Fruit fly (Drosophila melanogaster) whole organism, embryonic: ENCODE measurements around the gene E23.

Experiments used
- ATbp ChIP-seq: fragments of 200-800 bp; sonication (Bioruptor generic); optimal IDR thresholded peaks from 2 replicates; lab custom pipeline; 2017; ENCODE audit warnings: missing biosample characterization, mild to moderate bottlenecking, missing genetic modification characterization, missing genetic modification reagents
- Atf-2 ChIP-seq: fragments of 200-800 bp; sonication (Bioruptor generic); optimal IDR thresholded peaks from 2 replicates; lab custom pipeline; 2016; ENCODE audit warnings: missing biosample characterization, missing genetic modification characterization
- CG1024 ChIP-seq: fragments of 200-800 bp; sonication (Bioruptor generic); IDR thresholded peaks from 2 replicates; pipeline ENCODE4 v1.3.6; 2022; ENCODE audit warnings: missing biosample characterization, missing genetic modification characterization
- CG12391 ChIP-seq: fragments of 200-800 bp; sonication (Bioruptor generic); optimal IDR thresholded peaks from 3 replicates; lab custom pipeline; 2018; ENCODE audit warnings: missing biosample characterization, mild to moderate bottlenecking, missing genetic modification characterization, moderate library complexity
- CG13296 ChIP-seq: fragments of 200-800 bp; sonication (Bioruptor generic); optimal IDR thresholded peaks from 3 replicates; lab custom pipeline; 2018; ENCODE audit warnings: missing biosample characterization, mild to moderate bottlenecking, missing genetic modification characterization
- CG13894 ChIP-seq: fragments of 200-800 bp; sonication (Bioruptor generic); optimal IDR thresholded peaks from 3 replicates; lab custom pipeline; 2018; ENCODE audit warnings: missing biosample characterization, mild to moderate bottlenecking, missing genetic modification characterization, moderate library complexity
- CG1529 ChIP-seq: fragments of 200-800 bp; sonication (Bioruptor generic); optimal IDR thresholded peaks from 3 replicates; lab custom pipeline; 2018; ENCODE audit warnings: missing biosample characterization, missing genetic modification characterization
- CG17361 ChIP-seq: fragments of 200-800 bp; sonication (Bioruptor generic); IDR thresholded peaks from 3 replicates; pipeline ENCODE4 v1.3.6; 2022; ENCODE audit warnings: missing biosample characterization, missing genetic modification characterization
- CG17385 ChIP-seq: fragments of 200-800 bp; sonication (Bioruptor generic); optimal IDR thresholded peaks from 3 replicates; lab custom pipeline; 2018; ENCODE audit warnings: missing biosample characterization, mild to moderate bottlenecking, missing genetic modification characterization
- CG17568 ChIP-seq: fragments of 200-800 bp; sonication (Bioruptor generic); optimal IDR thresholded peaks from 2 replicates; lab custom pipeline; 2018; ENCODE audit warnings: missing biosample characterization, mild to moderate bottlenecking, missing genetic modification characterization, moderate library complexity
- CG18599 ChIP-seq: fragments of 200-800 bp; sonication (Bioruptor generic); optimal IDR thresholded peaks from 3 replicates; lab custom pipeline; 2017; ENCODE audit warnings: missing biosample characterization, missing genetic modification characterization, mild to moderate bottlenecking, moderate library complexity, missing genetic modification reagents
- CG30431 ChIP-seq: fragments of 200-800 bp; sonication (Bioruptor generic); optimal IDR thresholded peaks from 2 replicates; lab custom pipeline; 2017; ENCODE audit warnings: missing biosample characterization, missing genetic modification characterization
- CG32767 ChIP-seq: fragments of 200-800 bp; sonication (Bioruptor generic); IDR thresholded peaks from 2 replicates; pipeline ENCODE4 v1.3.6; 2022; ENCODE audit warnings: missing biosample characterization, missing genetic modification characterization
- CG33213 ChIP-seq: fragments of 200-800 bp; sonication (Bioruptor generic); optimal IDR thresholded peaks from 3 replicates; lab custom pipeline; 2016; ENCODE audit warnings: missing biosample characterization, missing genetic modification characterization
- CG4282 ChIP-seq: fragments of 200-800 bp; sonication (Bioruptor generic); optimal IDR thresholded peaks from 2 replicates; lab custom pipeline; 2016; ENCODE audit warnings: missing biosample characterization, missing genetic modification characterization
- CG7556 ChIP-seq: fragments of 200-800 bp; sonication (Bioruptor generic); optimal IDR thresholded peaks from 2 replicates; lab custom pipeline; 2017; ENCODE audit warnings: missing biosample characterization, mild to moderate bottlenecking, missing genetic modification characterization
- CG7963 ChIP-seq: fragments of 200-800 bp; sonication (Bioruptor generic); IDR thresholded peaks from 3 replicates; pipeline ENCODE4 v1.3.6; 2022; ENCODE audit warnings: missing biosample characterization, missing genetic modification characterization; ENCODE audit not compliant: partially characterized antibody
- CG8359 ChIP-seq: fragments of 200-800 bp; sonication (Bioruptor generic); optimal IDR thresholded peaks from 2 replicates; lab custom pipeline; 2017; ENCODE audit warnings: missing biosample characterization, mild to moderate bottlenecking, missing genetic modification characterization, borderline replicate concordance
- CG9797 ChIP-seq: fragments of 200-800 bp; sonication (Bioruptor generic); optimal IDR thresholded peaks from 3 replicates; lab custom pipeline; 2018; ENCODE audit warnings: missing biosample characterization, mild to moderate bottlenecking, missing genetic modification characterization
- CHES-1-like ChIP-seq: fragments of 200-800 bp; sonication (Bioruptor generic); optimal IDR thresholded peaks from 2 replicates; lab custom pipeline; 2016; ENCODE audit warnings: missing biosample characterization, missing genetic modification characterization
- D19A ChIP-seq: fragments of 200-800 bp; optimal IDR thresholded peaks from 3 replicates; lab custom pipeline; 2019; ENCODE audit warnings: missing biosample characterization, mild to moderate bottlenecking, missing genetic modification characterization, moderate library complexity
- Deaf1 ChIP-seq: fragments of 200-800 bp; optimal IDR thresholded peaks from 3 replicates; lab custom pipeline; 2019; ENCODE audit warnings: missing biosample characterization, mild to moderate bottlenecking, missing genetic modification characterization, moderate library complexity
- Doc3 ChIP-seq: fragments of 200-800 bp; sonication (Bioruptor generic); IDR thresholded peaks from 3 replicates; pipeline ENCODE4 v1.3.6; 2022; ENCODE audit warnings: missing biosample characterization, missing genetic modification characterization; ENCODE audit not compliant: partially characterized antibody
- Ets65A ChIP-seq: fragments of 200-800 bp; sonication (Bioruptor generic); peaks from one replicate; lab custom pipeline; 2016; ENCODE audit warnings: missing biosample characterization, missing genetic modification characterization
- HLH54F ChIP-seq: fragments of 200-800 bp; sonication (Bioruptor generic); optimal IDR thresholded peaks from 3 replicates; lab custom pipeline; 2016; ENCODE audit warnings: missing biosample characterization, missing genetic modification characterization
- HLHmδ ChIP-seq: fragments of 200-800 bp; sonication (Bioruptor generic); optimal IDR thresholded peaks from 2 replicates; lab custom pipeline; 2018; ENCODE audit warnings: missing biosample characterization, mild to moderate bottlenecking, missing genetic modification characterization, moderate library complexity
- HmgZ ChIP-seq: fragments of 200-800 bp; sonication (Bioruptor generic); optimal IDR thresholded peaks from 2 replicates; lab custom pipeline; 2018; ENCODE audit warnings: missing biosample characterization, mild to moderate bottlenecking, missing genetic modification characterization
- Jarid2 ChIP-seq: fragments of 200-800 bp; sonication (Bioruptor generic); optimal IDR thresholded peaks from 3 replicates; lab custom pipeline; 2017; ENCODE audit warnings: mild to moderate bottlenecking, missing biosample characterization, missing genetic modification reagents, missing genetic modification characterization
- NC2β ChIP-seq: fragments of 200-800 bp; sonication (Bioruptor generic); optimal IDR thresholded peaks from 2 replicates; lab custom pipeline; 2016; ENCODE audit warnings: missing biosample characterization, missing genetic modification characterization
- Neu2 ChIP-seq: fragments of 200-800 bp; sonication (Bioruptor generic); optimal IDR thresholded peaks from 3 replicates; lab custom pipeline; 2016; ENCODE audit warnings: missing biosample characterization, missing genetic modification characterization, borderline replicate concordance
- Sox100B ChIP-seq: fragments of 200-800 bp; sonication (Bioruptor generic); optimal IDR thresholded peaks from 3 replicates; lab custom pipeline; 2018; ENCODE audit warnings: missing biosample characterization, mild to moderate bottlenecking, missing genetic modification characterization
- Taf1 ChIP-seq: fragments of 200-800 bp; sonication (Bioruptor generic); IDR thresholded peaks from 2 replicates; pipeline ENCODE4 v1.3.6; 2022; ENCODE audit warnings: missing biosample characterization, missing genetic modification characterization
- Trl ChIP-seq, 3 experiments: fragments of >200 bp in 2 of 3; fragments of 200-800 bp in 1 of 3; sonication (Bioruptor generic) in 1 of 3; optimal IDR thresholded peaks; 2 replicates in 1 of 3; 3 replicates in 2 of 3; lab custom pipeline; 2016 to 2017; ENCODE audit warnings: missing biosample characterization in 1 of 3, missing genetic modification characterization in 1 of 3
- Xrp1 ChIP-seq: fragments of 200-800 bp; sonication (Bioruptor generic); IDR thresholded peaks from 2 replicates; pipeline ENCODE4 v1.3.6; 2022; ENCODE audit warnings: missing biosample characterization, missing genetic modification characterization
- amos ChIP-seq: fragments of 200-800 bp; sonication (Bioruptor generic); IDR thresholded peaks from 2 replicates; pipeline ENCODE4 v1.3.6; 2022; ENCODE audit warnings: missing biosample characterization, missing genetic modification characterization; ENCODE audit not compliant: partially characterized antibody
- ash1 ChIP-seq: fragments of 200-800 bp; sonication (Bioruptor generic); optimal IDR thresholded peaks from 2 replicates; lab custom pipeline; 2018; ENCODE audit warnings: missing biosample characterization, mild to moderate bottlenecking, missing genetic modification characterization
- caup ChIP-seq: fragments of 200-800 bp; sonication (Bioruptor generic); optimal IDR thresholded peaks from 3 replicates; lab custom pipeline; 2017; ENCODE audit warnings: missing biosample characterization, mild to moderate bottlenecking, missing genetic modification characterization, moderate library complexity; ENCODE audit not compliant: severe bottlenecking
- crc ChIP-seq: fragments of 200-800 bp; sonication (Bioruptor generic); optimal IDR thresholded peaks from 2 replicates; lab custom pipeline; 2016; ENCODE audit warnings: missing biosample characterization, missing genetic modification characterization
- crp ChIP-seq, 2 experiments: fragments of 200-800 bp; sonication (Bioruptor generic); optimal IDR thresholded peaks; 2 replicates in 1 of 2; 3 replicates in 1 of 2; lab custom pipeline; 2017; ENCODE audit warnings: missing biosample characterization in 2 of 2, missing genetic modification characterization in 2 of 2, mild to moderate bottlenecking in 1 of 2, moderate library complexity in 1 of 2
- eve ChIP-seq, 2 experiments: fragments of >200 bp; optimal IDR thresholded peaks; 2 replicates each; lab custom pipeline; 2017; ENCODE audit warnings: missing biosample characterization in 2 of 2, missing genetic modification characterization in 2 of 2
- gsb ChIP-seq: fragments of 200-800 bp; sonication (Bioruptor generic); IDR thresholded peaks from 2 replicates; pipeline ENCODE4 v1.3.6; 2022; ENCODE audit warnings: missing biosample characterization, missing genetic modification characterization
- gt ChIP-seq: fragments of 200-800 bp; sonication (Bioruptor generic); IDR thresholded peaks from 2 replicates; pipeline ENCODE4 v1.3.6; 2022; ENCODE audit warnings: missing biosample characterization, missing genetic modification characterization
- mirr ChIP-seq: fragments of 200-800 bp; sonication (Bioruptor generic); optimal IDR thresholded peaks from 3 replicates; lab custom pipeline; 2018; ENCODE audit warnings: missing biosample characterization, mild to moderate bottlenecking, missing genetic modification characterization
- scrt ChIP-seq: fragments of 200-800 bp; sonication (Bioruptor generic); optimal IDR thresholded peaks from 2 replicates; lab custom pipeline; 2018; ENCODE audit warnings: missing biosample characterization, mild to moderate bottlenecking, missing genetic modification characterization, moderate library complexity
- sens ChIP-seq: fragments of 200-800 bp; sonication (Bioruptor generic); peaks from one replicate; lab custom pipeline; 2016; ENCODE audit warnings: missing biosample characterization, missing genetic modification characterization
- seq ChIP-seq: fragments of 200-800 bp; sonication (Bioruptor generic); IDR thresholded peaks from 2 replicates; pipeline ENCODE4 v1.3.6; 2022; ENCODE audit warnings: missing biosample characterization, missing genetic modification characterization
- tin ChIP-seq: fragments of 200-800 bp; sonication (Bioruptor generic); optimal IDR thresholded peaks from 3 replicates; lab custom pipeline; 2016; ENCODE audit warnings: missing biosample characterization, missing genetic modification characterization
- unpg ChIP-seq: fragments of 200-800 bp; sonication (Bioruptor generic); optimal IDR thresholded peaks from 3 replicates; lab custom pipeline; 2018; ENCODE audit warnings: missing biosample characterization, mild to moderate bottlenecking, missing genetic modification characterization, moderate library complexity
- wor ChIP-seq: fragments of 200-800 bp; sonication (Bioruptor generic); IDR thresholded peaks from 2 replicates; pipeline ENCODE4 v1.3.6; 2022; ENCODE audit warnings: missing biosample characterization, missing genetic modification characterization
- zen ChIP-seq: fragments of 200-800 bp; sonication (Bioruptor generic); optimal IDR thresholded peaks from 3 replicates; lab custom pipeline; 2018; ENCODE audit warnings: missing biosample characterization, mild to moderate bottlenecking, missing genetic modification characterization, moderate library complexity
- zfh1 ChIP-seq: fragments of 200-800 bp; sonication (Bioruptor generic); IDR thresholded peaks from 3 replicates; pipeline ENCODE4 v1.3.6; 2022; ENCODE audit warnings: missing biosample characterization, missing genetic modification characterization

Gene E23

dm6 chr2L:3373242-3373641 lies 18.6 kb upstream of the E23 start, which contains the start of gene GramD1B (continued):
- TF ChIP-seq crc (GFP tag; lab: Kevin White, UChicago), result no peak
- TF ChIP-seq CG7556 (GFP tag; lab: Kevin White, UChicago), result no peak
- no peak for TF ChIP-seq CG4282 (GFP tag; lab: Kevin White, UChicago)
- peak; percentile 25 for TF ChIP-seq zen (tag; lab: Kevin White, UChicago)
- no peak for TF ChIP-seq Atf-2 (GFP tag; lab: Kevin White, UChicago)
- TF ChIP-seq D19A (tag; lab: Kevin White, UChicago), result no peak
- no peak for TF ChIP-seq ATbp (GFP tag; lab: Kevin White, UChicago)
- TF ChIP-seq zfh1, result no peak
- TF ChIP-seq CG18599 (GFP tag; lab: Kevin White, UChicago), result no peak
- TF ChIP-seq CG17361 (GFP tag; lab: Robert Waterston, UW), result 0 out of 3 replicates have a peak, but pooled peaks have one; percentile 34
- peak; percentile 26 for TF ChIP-seq CG12391
- TF ChIP-seq CG1024, result no peak
- TF ChIP-seq Sox100B, result no peak
- peak; percentile 93 for TF ChIP-seq CG9797 (GFP tag; lab: Kevin White, UChicago)
- TF ChIP-seq CG32767 (GFP tag; lab: Robert Waterston, UW), result no peak
- TF ChIP-seq amos, result peak; percentile 40; the same call in 1 of the 2 replicates
- TF ChIP-seq unpg (GFP tag; lab: Kevin White, UChicago), result no peak
- peak; percentile 42 for TF ChIP-seq CHES-1-like (GFP tag; lab: Kevin White, UChicago)
- no peak for TF ChIP-seq eve (GFP tag; optimal IDR thresholded peaks at IDR 0.05; lab: Kevin White, UChicago)
- TF ChIP-seq gsb (GFP tag; lab: Robert Waterston, UW), result no peak
- TF ChIP-seq CG17568, result no peak
- TF ChIP-seq CG30431 (GFP tag; lab: Kevin White, UChicago), result no peak
- TF ChIP-seq Xrp1 (GFP tag; lab: Robert Waterston, UW), result no peak; the same call in 1 of the 2 replicates
- no peak for TF ChIP-seq Ets65A (GFP tag; lab: Kevin White, UChicago)
- TF ChIP-seq HmgZ, result peak; percentile 58
- no peak for TF ChIP-seq caup (GFP tag; lab: Kevin White, UChicago)
- no peak for TF ChIP-seq CG7963 (GFP tag; lab: Robert Waterston, UW)
- no peak for TF ChIP-seq Deaf1 (tag; lab: Kevin White, UChicago)
- no peak for TF ChIP-seq scrt (GFP tag; lab: Kevin White, UChicago)
- peak; percentile 47 for TF ChIP-seq CG33213 (GFP tag; lab: Kevin White, UChicago)
- no peak for TF ChIP-seq seq (GFP tag; lab: Robert Waterston, UW)
- TF ChIP-seq Jarid2 (GFP tag; lab: Kevin White, UChicago), result no peak
- TF ChIP-seq HLH54F (GFP tag; lab: Kevin White, UChicago), result no peak
- TF ChIP-seq HLHmδ, result no peak
- no peak for TF ChIP-seq CG8359 (GFP tag; lab: Kevin White, UChicago)
- TF ChIP-seq CG17385 (GFP tag; lab: Kevin White, UChicago), result no peak
- TF ChIP-seq CG13296 (GFP tag; lab: Kevin White, UChicago), result no peak
- TF ChIP-seq Taf1 (GFP tag; lab: Robert Waterston, UW), result no peak
- TF ChIP-seq Doc3 (GFP tag; lab: Robert Waterston, UW), result no peak
- TF ChIP-seq wor (GFP tag; lab: Robert Waterston, UW), result no peak
- TF ChIP-seq mirr (GFP tag; lab: Kevin White, UChicago), result no peak
- TF ChIP-seq gt (GFP tag; lab: Robert Waterston, UW), result no peak
- peak; percentile 4 for TF ChIP-seq tin (GFP tag; lab: Kevin White, UChicago)
- TF ChIP-seq NC2β (GFP tag; lab: Kevin White, UChicago), result no peak
- no peak for TF ChIP-seq ash1 (GFP tag; lab: Kevin White, UChicago)
- no peak for TF ChIP-seq CG1529 (GFP tag; lab: Kevin White, UChicago)
- no peak for TF ChIP-seq Trl (optimal IDR thresholded peaks at IDR 0.05; lab: Kevin White, UChicago)
- no peak for TF ChIP-seq Trl (GFP tag; optimal IDR thresholded peaks at IDR 0.05; lab: Kevin White, UChicago)
- no peak for TF ChIP-seq CG13894 (tag; lab: Kevin White, UChicago)
- peak; percentile 84 for TF ChIP-seq sens
- no peak for TF ChIP-seq crp (GFP tag; optimal IDR thresholded peaks at IDR 0.05; lab: Kevin White, UChicago)
- TF ChIP-seq Neu2 (GFP tag; lab: Kevin White, UChicago), result no peak
